Fruit fly (Drosophila melanogaster) whole organism, prepupa: ENCODE measurements around the gene CG14817.

ENCODE experiments used
- Blimp-1 ChIP-seq: fragments of 200-800 bp; sonication (Bioruptor generic); optimal IDR thresholded peaks from 3 replicates; lab custom pipeline; 2017; ENCODE audit warnings: missing biosample characterization, missing genetic modification characterization, mild to moderate bottlenecking, moderate library complexity, missing genetic modification reagents
- CG15336 ChIP-seq: fragments of 200-800 bp; sonication (Bioruptor generic); IDR thresholded peaks from 2 replicates; pipeline ENCODE4 v1.3.6; 2022; ENCODE audit warnings: missing biosample characterization, missing genetic modification characterization
- CG4318 ChIP-seq: fragments of 200-800 bp; sonication (Bioruptor generic); optimal IDR thresholded peaks from 3 replicates; lab custom pipeline; 2017; ENCODE audit warnings: missing biosample characterization, mild to moderate bottlenecking, missing genetic modification characterization
- CG6792 ChIP-seq: fragments of 200-800 bp; sonication (Bioruptor generic); optimal IDR thresholded peaks from 3 replicates; lab custom pipeline; 2016; ENCODE audit warnings: missing biosample characterization, missing genetic modification characterization
- CG7368 ChIP-seq: fragments of 200-800 bp; sonication (Bioruptor generic); optimal IDR thresholded peaks from 3 replicates; lab custom pipeline; 2016; ENCODE audit warnings: missing biosample characterization, missing genetic modification characterization
- CG9139 ChIP-seq: fragments of 200-800 bp; sonication (Bioruptor generic); optimal IDR thresholded peaks from 3 replicates; lab custom pipeline; 2017; ENCODE audit warnings: missing biosample characterization, mild to moderate bottlenecking, missing genetic modification characterization
- Eip75B ChIP-seq: fragments of 200-800 bp; sonication (Bioruptor generic); optimal IDR thresholded peaks from 3 replicates; lab custom pipeline; 2016; ENCODE audit warnings: missing biosample characterization, missing genetic modification characterization
- Gug ChIP-seq: fragments of 200-800 bp; sonication (Bioruptor generic); IDR thresholded peaks from 2 replicates; pipeline ENCODE4 v1.3.6; 2022; ENCODE audit warnings: missing biosample characterization, missing genetic modification characterization
- Sox102F ChIP-seq: fragments of 200-800 bp; sonication (Bioruptor generic); optimal IDR thresholded peaks from 2 replicates; lab custom pipeline; 2016; ENCODE audit warnings: missing biosample characterization, mild to moderate bottlenecking, missing genetic modification characterization
- Sox14 ChIP-seq: fragments of 200-800 bp; sonication (Bioruptor generic); optimal IDR thresholded peaks from 3 replicates; lab custom pipeline; 2016; ENCODE audit warnings: missing biosample characterization, missing genetic modification characterization
- acj6 ChIP-seq: fragments of 200-800 bp; sonication (Bioruptor generic); optimal IDR thresholded peaks from 3 replicates; lab custom pipeline; 2016; ENCODE audit warnings: missing biosample characterization, missing genetic modification characterization
- eg ChIP-seq: fragments of 200-800 bp; sonication (Bioruptor generic); IDR thresholded peaks from 3 replicates; pipeline ENCODE4 v1.3.6; 2022; ENCODE audit warnings: missing biosample characterization, missing genetic modification characterization
- pdm3 ChIP-seq: fragments of 200-800 bp; sonication (Bioruptor generic); optimal IDR thresholded peaks from 3 replicates; lab custom pipeline; 2016; ENCODE audit warnings: missing biosample characterization, missing genetic modification characterization
- svp ChIP-seq: fragments of 200-800 bp; sonication (Bioruptor generic); peaks from one replicate; lab custom pipeline; 2016; ENCODE audit warnings: missing biosample characterization, missing genetic modification characterization

DNA sequence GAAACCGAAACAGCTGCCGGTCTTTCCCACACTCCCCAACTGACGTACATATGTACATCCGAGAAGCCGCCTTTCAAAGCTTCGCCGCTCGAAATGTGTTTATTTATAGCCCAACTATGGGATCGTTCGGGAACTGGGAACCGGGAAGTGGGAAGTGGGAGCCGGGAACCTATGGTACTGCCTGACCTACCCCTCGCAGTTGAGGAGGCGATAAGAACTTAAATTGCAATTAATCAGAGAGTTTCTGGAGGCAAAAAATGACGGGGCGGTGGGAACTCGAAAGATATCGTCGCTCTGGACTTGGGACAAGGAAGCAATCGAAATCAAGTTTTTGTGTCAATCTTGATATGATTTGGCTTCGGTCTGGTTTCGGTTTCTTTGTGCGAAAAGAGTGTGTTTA, 44.4 kb downstream of the CG14817 start:
- TF ChIP-seq CG4318 (GFP tag; lab: Kevin White, UChicago), result no peak
- TF ChIP-seq CG7368 (GFP tag; lab: Kevin White, UChicago), result no peak
- peak; percentile 81 for TF ChIP-seq svp (GFP tag; lab: Kevin White, UChicago)
- TF ChIP-seq Sox14, result no peak
- TF ChIP-seq acj6, result no peak
- no peak for TF ChIP-seq CG6792 (GFP tag; lab: Kevin White, UChicago)
- 0 out of 3 replicates have a peak, but pooled peaks have one; percentile 10 for TF ChIP-seq eg (GFP tag; lab: Robert Waterston, UW)
- TF ChIP-seq CG15336 (GFP tag; lab: Robert Waterston, UW), result no peak
- TF ChIP-seq Blimp-1, result no peak
- TF ChIP-seq Gug (GFP tag; lab: Robert Waterston, UW), result no peak
- no peak for TF ChIP-seq Eip75B
- no peak for TF ChIP-seq pdm3
- no peak for TF ChIP-seq Sox102F (GFP tag; lab: Kevin White, UChicago)
- TF ChIP-seq CG9139 (GFP tag; lab: Kevin White, UChicago), result no peak
